Fruit fly (Drosophila melanogaster) whole organism, wandering third instar larva: Measurements from ENCODE around the gene HP6.

ENCODE experiments used
- Abd-B ChIP-seq: fragments of >200 bp; optimal IDR thresholded peaks from 2 replicates; lab custom pipeline; 2017; ENCODE audit warnings: missing biosample characterization, missing genetic modification characterization
- CG9705 ChIP-seq: fragments of 200-800 bp; sonication (Bioruptor generic); optimal IDR thresholded peaks from 2 replicates; lab custom pipeline; 2018; ENCODE audit warnings: missing biosample characterization, mild to moderate bottlenecking, missing genetic modification characterization
- CrebA ChIP-seq: fragments of 200-800 bp; sonication (Bioruptor generic); optimal IDR thresholded peaks from 2 replicates; lab custom pipeline; 2016; ENCODE audit warnings: missing biosample characterization, mild to moderate bottlenecking, missing genetic modification characterization, borderline replicate concordance
- Dfd ChIP-seq: fragments of >200 bp; optimal IDR thresholded peaks from 2 replicates; lab custom pipeline; 2017; ENCODE audit warnings: missing biosample characterization, missing genetic modification characterization
- Dif ChIP-seq: fragments of 200-275, 200-300 bp; sonication (Bioruptor generic); optimal IDR thresholded peaks from 2 replicates; lab custom pipeline; 2018; ENCODE audit warnings: missing biosample characterization, missing genetic modification characterization; ENCODE audit not compliant: partially characterized antibody
- HLH106 ChIP-seq: fragments of 200-800 bp; optimal IDR thresholded peaks from 3 replicates; lab custom pipeline; 2019; ENCODE audit warnings: missing biosample characterization, mild to moderate bottlenecking, missing genetic modification characterization, moderate library complexity
- Hr78 ChIP-seq: fragments of >200 bp; optimal IDR thresholded peaks from 2 replicates; lab custom pipeline; 2017; ENCODE audit warnings: missing biosample characterization, missing genetic modification characterization
- Jra ChIP-seq: sonication (Bioruptor generic); optimal IDR thresholded peaks from 2 replicates; lab custom pipeline; 2016; ENCODE audit warnings: missing biosample characterization, missing genetic modification characterization
- Mio ChIP-seq: sonication (Bioruptor generic); optimal IDR thresholded peaks from 2 replicates; lab custom pipeline; 2016; ENCODE audit warnings: missing biosample characterization, missing genetic modification characterization
- N ChIP-seq: fragments of >200 bp; optimal IDR thresholded peaks from 2 replicates; lab custom pipeline; 2018; ENCODE audit warnings: missing biosample characterization, missing external identifiers, missing genetic modification characterization
- OdsH ChIP-seq: fragments of 200-800 bp; sonication (Bioruptor generic); optimal IDR thresholded peaks from 2 replicates; lab custom pipeline; 2016; ENCODE audit warnings: missing biosample characterization, mild to moderate bottlenecking, missing genetic modification characterization
- Rel ChIP-seq, 2 experiments: fragments of 200-800 bp; sonication (Bioruptor generic) in 1 of 2; optimal IDR thresholded peaks; 2 replicates in 1 of 2; 3 replicates in 1 of 2; lab custom pipeline; 2016 to 2019; ENCODE audit warnings: mild to moderate bottlenecking in 2 of 2, missing biosample characterization in 2 of 2, missing genetic modification characterization in 2 of 2, moderate library complexity in 1 of 2
- Sp1 ChIP-seq: fragments of 200-800 bp; sonication (Bioruptor generic); optimal IDR thresholded peaks from 3 replicates; lab custom pipeline; 2019; ENCODE audit warnings: missing biosample characterization, mild to moderate bottlenecking, missing genetic modification characterization, moderate library complexity
- br ChIP-seq: fragments of 200-800 bp; sonication (Bioruptor generic); optimal IDR thresholded peaks from 2 replicates; lab custom pipeline; 2016; ENCODE audit warnings: missing biosample characterization, missing genetic modification characterization
- brk ChIP-seq: fragments of 200-800 bp; sonication (Bioruptor generic); optimal IDR thresholded peaks from 2 replicates; lab custom pipeline; 2016; ENCODE audit warnings: missing biosample characterization, mild to moderate bottlenecking, missing genetic modification characterization
- dl ChIP-seq, 2 experiments: fragments of 175-275, 200-275 bp in 1 of 2; fragments of 200-275 bp in 1 of 2; sonication (Bioruptor generic); optimal IDR thresholded peaks; lab custom pipeline; 2018; ENCODE audit warnings: mild to moderate bottlenecking in 2 of 2, missing biosample characterization in 2 of 2, missing genetic modification characterization in 2 of 2, moderate library complexity in 2 of 2; ENCODE audit not compliant: partially characterized antibody in 2 of 2, insufficient read depth in 1 of 2
- dmrt93B ChIP-seq: fragments of 200-800 bp; sonication (Bioruptor generic); optimal IDR thresholded peaks from 2 replicates; lab custom pipeline; 2018; ENCODE audit warnings: missing biosample characterization, mild to moderate bottlenecking, missing genetic modification characterization
- dsf ChIP-seq: sonication (Bioruptor generic); optimal IDR thresholded peaks from 2 replicates; lab custom pipeline; 2016; ENCODE audit warnings: missing biosample characterization, missing genetic modification characterization, borderline replicate concordance
- ey ChIP-seq: fragments of 200-800 bp; sonication (Bioruptor generic); optimal IDR thresholded peaks from 2 replicates; lab custom pipeline; 2016; ENCODE audit warnings: missing biosample characterization, missing genetic modification characterization
- foxo ChIP-seq, 2 experiments: fragments of 200-800 bp; sonication (Bioruptor generic); optimal IDR thresholded peaks; 2 replicates in 1 of 2; 3 replicates in 1 of 2; lab custom pipeline; 2016 to 2017; ENCODE audit warnings: missing biosample characterization in 2 of 2, missing genetic modification characterization in 2 of 2
- fru ChIP-seq: fragments of 200-800 bp; sonication (Bioruptor generic); optimal IDR thresholded peaks from 3 replicates; lab custom pipeline; 2016; ENCODE audit warnings: missing biosample characterization, mild to moderate bottlenecking, missing genetic modification characterization
- h ChIP-seq: fragments of 200-800 bp; sonication (Bioruptor generic); optimal IDR thresholded peaks from 3 replicates; lab custom pipeline; 2016; ENCODE audit warnings: missing biosample characterization, mild to moderate bottlenecking, missing genetic modification characterization
- pan ChIP-seq: fragments of >200 bp; optimal IDR thresholded peaks from 2 replicates; lab custom pipeline; 2017
- psq ChIP-seq: fragments of 200-800 bp; sonication (Bioruptor generic); optimal IDR thresholded peaks from 3 replicates; lab custom pipeline; 2017; ENCODE audit warnings: missing biosample characterization, mild to moderate bottlenecking, missing genetic modification characterization, moderate library complexity
- rgr ChIP-seq: fragments of 200-800 bp; sonication (Bioruptor generic); optimal IDR thresholded peaks from 3 replicates; lab custom pipeline; 2016; ENCODE audit warnings: missing biosample characterization, mild to moderate bottlenecking, missing genetic modification characterization
- sv ChIP-seq: fragments of 200-800 bp; sonication (Bioruptor generic); optimal IDR thresholded peaks from 3 replicates; lab custom pipeline; 2016; ENCODE audit warnings: missing biosample characterization, missing genetic modification characterization
- tai ChIP-seq: sonication (Bioruptor generic); optimal IDR thresholded peaks from 2 replicates; lab custom pipeline; 2016; ENCODE audit warnings: missing biosample characterization, missing genetic modification characterization
- woc ChIP-seq: sonication (Bioruptor generic); optimal IDR thresholded peaks from 2 replicates; lab custom pipeline; 2016; ENCODE audit warnings: missing biosample characterization, mild to moderate bottlenecking, missing genetic modification characterization

HP6 gene

DNA sequence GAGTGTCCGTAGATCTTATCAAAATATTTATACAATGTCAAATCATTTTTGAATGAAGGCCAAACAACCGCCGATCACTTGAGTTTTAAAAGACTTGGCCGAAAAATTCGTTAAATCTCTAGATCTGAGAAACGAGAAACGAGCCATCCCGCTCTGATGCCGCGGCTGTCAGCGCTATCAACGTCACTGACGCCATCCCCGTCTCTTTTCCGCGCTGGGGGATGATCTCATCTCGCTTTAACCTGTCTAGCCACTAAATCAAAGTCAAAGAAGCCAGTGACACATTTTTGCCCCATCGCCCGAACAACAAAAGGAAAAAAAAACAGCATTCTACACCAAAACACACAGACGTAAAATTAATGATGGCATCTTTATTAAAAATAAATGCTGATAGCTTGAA lies 1.6 kb downstream of the HP6 start:
- TF ChIP-seq tai (GFP tag; lab: Kevin White, UChicago) (no peak), Mio (GFP tag; lab: Kevin White, UChicago) (no peak), Dfd (GFP tag; lab: Kevin White, UChicago) (no peak), Rel (GFP tag; optimal IDR thresholded peaks at IDR 0.05; lab: Kevin White, UChicago) (no peak), Rel (tag; optimal IDR thresholded peaks at IDR 0.05; lab: Kevin White, UChicago) (no peak), brk (GFP tag; lab: Kevin White, UChicago) (no peak), woc (GFP tag; lab: Kevin White, UChicago) (no peak), fru (GFP tag; lab: Kevin White, UChicago) (no peak)

- TF ChIP-seq pan = no peak
- TF ChIP-seq rgr = no peak
- TF ChIP-seq dmrt93B (GFP tag; lab: Kevin White, UChicago) = no peak
- TF ChIP-seq, all 38 proteins: peak for 0
These were observed 4.7 kb downstream of the HP6 start for dm6 chr2L:4573327-4573726.

dm6 chr2L:4571316-4571715 lies 6.7 kb downstream of the HP6 start:
- TF ChIP-seq rgr = no peak
- TF ChIP-seq tai (GFP tag; lab: Kevin White, UChicago) = no peak
- TF ChIP-seq Abd-B (GFP tag; lab: Kevin White, UChicago) = no peak
- no peak for TF ChIP-seq brk (GFP tag; lab: Kevin White, UChicago)
- no peak for TF ChIP-seq foxo (GFP tag; optimal IDR thresholded peaks at IDR 0.05; lab: Kevin White, UChicago)
- no peak for TF ChIP-seq pan
- no peak for TF ChIP-seq Rel (GFP tag; optimal IDR thresholded peaks at IDR 0.05; lab: Kevin White, UChicago)
- no peak for TF ChIP-seq Rel (tag; optimal IDR thresholded peaks at IDR 0.05; lab: Kevin White, UChicago)
- TF ChIP-seq dsf = no peak
- no peak for TF ChIP-seq sv (GFP tag; lab: Kevin White, UChicago)

DNA sequence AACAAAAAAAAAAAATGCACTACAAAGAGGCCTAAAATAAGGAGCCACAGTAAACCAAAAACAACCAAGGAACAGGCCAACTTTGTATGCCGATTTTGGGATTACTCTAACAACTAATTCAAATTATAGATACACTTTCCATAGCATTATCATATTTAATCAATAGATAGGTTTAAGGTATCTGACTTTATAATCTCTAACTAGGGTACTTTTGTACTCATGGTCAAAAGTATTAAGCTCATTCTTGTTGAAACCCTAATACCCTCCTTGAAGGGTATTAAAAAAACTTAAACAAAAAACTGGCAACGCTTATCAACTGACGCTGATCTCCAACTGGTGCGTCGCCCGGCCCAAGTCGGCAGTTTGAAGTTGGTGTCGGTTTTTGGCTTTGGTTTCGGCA lies 10.8 kb downstream of the HP6 start:
- TF ChIP-seq OdsH (GFP tag; lab: Kevin White, UChicago) (peak; percentile 44), Sp1 (GFP tag; lab: Kevin White, UChicago) (peak; percentile 27), psq (GFP tag; lab: Kevin White, UChicago) (peak; percentile 30), dmrt93B (GFP tag; lab: Kevin White, UChicago) (no peak), Dif (GFP tag; lab: Kevin White, UChicago) (no peak), rgr (peak; percentile 22), h (peak; percentile 56), foxo (GFP tag; optimal IDR thresholded peaks at IDR 0.05; lab: Kevin White, UChicago) (peak in 1 of 2 experiments; percentile 46), dl (GFP tag; optimal IDR thresholded peaks at IDR 0.05; lab: Kevin White, UChicago; ENCODE audit: insufficient read depth in 1 of 2, partially characterized antibody in 2 of 2) (no peak), woc (GFP tag; lab: Kevin White, UChicago) (peak; percentile 59), br (peak; percentile 40), ey (GFP tag; lab: Kevin White, UChicago) (peak; percentile 38), sv (GFP tag; lab: Kevin White, UChicago) (no peak), CrebA (no peak), CG9705 (GFP tag; lab: Kevin White, UChicago) (no peak), HLH106 (tag; lab: Kevin White, UChicago) (peak; percentile 37), Hr78 (GFP tag; lab: Kevin White, UChicago) (no peak), Jra (GFP tag; lab: Kevin White, UChicago) (no peak), fru (GFP tag; lab: Kevin White, UChicago) (peak; percentile 65), N (no peak)
- TF ChIP-seq, all 38 proteins: peak for 11
